Worm (Caenorhabditis elegans) whole organism, midembryonic: ENCODE results near the gene pfkb-1.2.
A peak's percentile ranks its signal among the peaks of the same experiment; 100 is the strongest.

Experiments
- T22C8.4 ChIP-seq: fragments of 200-800 bp; sonication (Bioruptor generic); IDR thresholded peaks from 2 replicates; pipeline ENCODE4 v1.3.6; 2022; ENCODE audit warnings: missing genetic modification characterization, missing compliant biosample characterization
- cog-1 ChIP-seq: sonication (generic microtip); optimal IDR thresholded peaks from 2 replicates; lab custom pipeline; 2016; ENCODE audit warnings: missing genetic modification characterization, missing compliant biosample characterization
- flt-1 ChIP-seq: fragments of 200-800 bp; sonication (Bioruptor generic); IDR thresholded peaks from 2 replicates; pipeline ENCODE4 v1.3.6; 2022; ENCODE audit warnings: missing genetic modification characterization, missing compliant biosample characterization
- klf-2 ChIP-seq: fragments of 200-800 bp; sonication (Bioruptor generic); conservative IDR thresholded peaks from 2 replicates; pipeline ENCODE4 v1.3.6; 2022; ENCODE audit warnings: missing genetic modification reagents, missing genetic modification characterization, missing compliant biosample characterization
- med-1 ChIP-seq: sonication (generic microtip); optimal IDR thresholded peaks from 2 replicates; lab custom pipeline; 2017; ENCODE audit warnings: missing genetic modification characterization, mild to moderate bottlenecking, missing compliant biosample characterization, antibody characterized with exemption, missing genetic modification reagents; ENCODE audit not compliant: insufficient read depth
- ref-1 ChIP-seq: fragments of 200-800 bp; sonication (Bioruptor generic); conservative IDR thresholded peaks from 2 replicates; pipeline ENCODE4 v1.3.6; 2022; ENCODE audit warnings: missing genetic modification reagents, missing genetic modification characterization, missing compliant biosample characterization
- tab-1 ChIP-seq: fragments of 200-800 bp; sonication (Bioruptor generic); IDR thresholded peaks from 2 replicates; pipeline ENCODE4 v1.3.6; 2022; ENCODE audit warnings: missing genetic modification characterization, missing compliant biosample characterization
- ztf-23 ChIP-seq: fragments of 200-800 bp; sonication (Bioruptor generic); IDR thresholded peaks from 2 replicates; pipeline ENCODE4 v1.3.6; 2022; ENCODE audit warnings: missing genetic modification reagents, missing genetic modification characterization, missing compliant biosample characterization
- ztf-29 ChIP-seq: fragments of 200-800 bp; sonication (Bioruptor generic); IDR thresholded peaks from 2 replicates; pipeline ENCODE4 v1.3.6; 2022; ENCODE audit warnings: missing genetic modification reagents, missing genetic modification characterization, missing compliant biosample characterization

The pfkb-1.2 gene

DNA sequence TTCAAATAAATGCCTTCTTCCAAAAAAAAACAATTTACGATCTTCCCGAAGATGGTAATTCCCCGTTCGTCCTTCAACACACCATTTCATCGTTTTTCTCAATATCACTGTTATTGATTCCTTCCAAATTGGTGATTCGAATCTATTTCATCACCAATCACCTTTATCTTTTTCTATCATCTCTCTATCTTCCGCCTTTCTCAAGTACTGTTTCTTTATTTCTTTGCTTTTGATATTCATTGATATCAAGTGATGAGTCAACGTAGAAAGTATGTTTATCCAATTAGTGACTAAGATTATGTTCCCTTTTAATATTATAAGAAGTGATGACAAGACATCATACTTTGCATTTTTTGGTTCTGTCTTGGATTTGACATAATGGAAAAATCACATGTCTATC is 17.5 kb upstream of the pfkb-1.2 start:
- TF ChIP-seq flt-1 (no peak), ref-1 (GFP tag; lab: Robert Waterston, UW) (no peak), klf-2 (no peak), tab-1 (GFP tag; lab: Robert Waterston, UW) (no peak), T22C8.4 (no peak), ztf-23 (no peak), med-1 (GFP tag; lab: Kevin White, UChicago) (no peak), cog-1 (no peak), ztf-29 (no peak)

ce11 chrIV:5926643-5927042 is 15.1 kb upstream of the pfkb-1.2 start:
- TF ChIP-seq cog-1 (peak; percentile 20), ztf-29 (no peak)

ce11 chrIV:5927805-5928204 is 13.9 kb upstream of the pfkb-1.2 start:
- TF ChIP-seq ztf-29: no peak
- no peak for TF ChIP-seq ref-1 (GFP tag; lab: Robert Waterston, UW)
- no peak for TF ChIP-seq klf-2
- no peak for TF ChIP-seq T22C8.4
- TF ChIP-seq ztf-23: no peak
- no peak for TF ChIP-seq cog-1

ce11 chrIV:5928957-5929356 is 12.8 kb upstream of the pfkb-1.2 start:
- TF ChIP-seq ref-1 (GFP tag; lab: Robert Waterston, UW): no peak
- no peak for TF ChIP-seq cog-1
- no peak for TF ChIP-seq tab-1 (GFP tag; lab: Robert Waterston, UW)
- no peak for TF ChIP-seq ztf-23
- TF ChIP-seq ztf-29: no peak
- TF ChIP-seq T22C8.4: no peak
- no peak for TF ChIP-seq med-1 (GFP tag; lab: Kevin White, UChicago)
- TF ChIP-seq klf-2: no peak
- TF ChIP-seq flt-1: no peak

DNA sequence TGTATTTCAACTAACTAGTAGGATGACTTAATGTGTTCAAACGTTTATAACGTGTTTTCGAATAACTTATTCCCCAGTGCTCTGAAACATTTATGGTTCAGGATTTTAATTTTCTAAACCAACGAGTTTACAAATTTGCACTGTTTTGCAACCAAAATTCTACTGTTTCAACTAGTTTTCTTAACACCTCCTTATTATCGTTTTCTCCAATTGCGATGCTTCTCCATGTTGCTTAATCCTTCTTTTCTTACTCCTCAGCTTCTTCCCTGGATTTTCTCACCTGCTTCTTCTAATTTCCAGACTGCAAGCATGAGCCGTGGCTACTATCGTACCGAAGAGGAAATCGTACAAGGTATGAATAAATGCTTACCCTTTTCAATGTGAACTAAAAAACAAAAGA is 11.4 kb upstream of the pfkb-1.2 start, which contains the start of gene lin-33:
lin-33 (plus strand) TSS at position 301 of the 400 bp plus-strand sequence.
- TF ChIP-seq ztf-23 (no peak), T22C8.4 (no peak), flt-1 (no peak), cog-1 (no peak), med-1 (GFP tag; lab: Kevin White, UChicago) (no peak), ref-1 (GFP tag; lab: Robert Waterston, UW) (no peak), klf-2 (no peak), ztf-29 (no peak), tab-1 (GFP tag; lab: Robert Waterston, UW) (no peak)

DNA sequence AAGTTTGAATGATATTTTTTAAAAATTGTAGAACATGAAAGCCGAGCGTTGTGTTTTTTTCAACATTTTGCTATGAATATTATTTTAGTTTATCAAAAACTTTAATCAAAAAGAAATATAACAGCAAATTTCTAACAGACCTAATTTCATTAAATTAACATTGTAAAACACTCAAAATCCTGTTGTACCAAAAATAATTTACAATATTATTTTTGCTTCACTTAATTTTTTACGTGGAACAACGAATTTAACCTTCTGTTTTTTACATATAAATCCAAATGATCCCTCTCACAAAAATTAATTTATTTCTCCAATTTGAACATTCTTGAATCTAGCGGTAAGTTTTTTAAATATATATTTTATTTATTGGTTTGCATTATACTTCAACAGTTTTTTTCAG is 7.7 kb upstream of the pfkb-1.2 start, which contains the start of gene H32C10.1:
H32C10.1 (plus strand) TSS at position 301 of the 400 bp plus-strand sequence.
- no peak for TF ChIP-seq cog-1
- TF ChIP-seq ref-1 (GFP tag; lab: Robert Waterston, UW): no peak
- TF ChIP-seq klf-2: no peak
- TF ChIP-seq ztf-23: no peak

DNA sequence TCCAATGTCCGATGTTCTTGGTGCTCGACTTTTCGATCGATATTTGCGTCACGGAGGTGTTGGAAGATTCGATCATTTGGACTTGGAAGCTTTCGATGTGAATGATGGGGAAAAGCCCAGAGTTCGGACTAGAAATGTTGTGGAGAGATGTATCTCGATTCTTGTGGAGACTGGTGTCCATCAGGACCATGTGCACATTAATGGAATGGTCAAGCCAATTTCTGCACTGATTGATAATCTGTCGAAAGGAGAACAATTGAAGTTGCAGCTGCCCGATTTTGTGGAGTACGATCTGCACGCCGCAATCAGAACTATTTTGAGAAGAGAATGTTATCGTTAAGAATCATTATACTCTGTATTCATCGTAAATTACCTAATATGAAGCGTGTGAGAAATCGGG is 4.6 kb upstream of the pfkb-1.2 start:
- TF ChIP-seq ztf-23: no peak
- no peak for TF ChIP-seq klf-2
- no peak for TF ChIP-seq ref-1 (GFP tag; lab: Robert Waterston, UW)
- no peak for TF ChIP-seq tab-1 (GFP tag; lab: Robert Waterston, UW)
- no peak for TF ChIP-seq med-1 (GFP tag; lab: Kevin White, UChicago)
- no peak for TF ChIP-seq cog-1
- TF ChIP-seq T22C8.4: no peak
- no peak for TF ChIP-seq ztf-29
- TF ChIP-seq flt-1: no peak

- TF ChIP-seq T22C8.4 (no peak), tab-1 (GFP tag; lab: Robert Waterston, UW) (no peak), flt-1 (no peak), klf-2 (no peak), cog-1 (no peak), ztf-29 (no peak), ztf-23 (no peak), ref-1 (GFP tag; lab: Robert Waterston, UW) (no peak), med-1 (GFP tag; lab: Kevin White, UChicago) (no peak)
These were observed 2.6 kb upstream of the pfkb-1.2 start, which contains the start of gene mcu-1 for ce11 chrIV:5939122-5939521. Gene mcu-1, minus strand, starts transcription at chrIV:5939230.

ce11 chrIV:5939908-5940307 is 1.8 kb upstream of the pfkb-1.2 start:
- TF ChIP-seq tab-1 (GFP tag; lab: Robert Waterston, UW) (no peak), flt-1 (no peak), med-1 (GFP tag; lab: Kevin White, UChicago) (no peak), ztf-23 (no peak), T22C8.4 (no peak), klf-2 (no peak), cog-1 (no peak), ref-1 (GFP tag; lab: Robert Waterston, UW) (no peak), ztf-29 (no peak)

DNA sequence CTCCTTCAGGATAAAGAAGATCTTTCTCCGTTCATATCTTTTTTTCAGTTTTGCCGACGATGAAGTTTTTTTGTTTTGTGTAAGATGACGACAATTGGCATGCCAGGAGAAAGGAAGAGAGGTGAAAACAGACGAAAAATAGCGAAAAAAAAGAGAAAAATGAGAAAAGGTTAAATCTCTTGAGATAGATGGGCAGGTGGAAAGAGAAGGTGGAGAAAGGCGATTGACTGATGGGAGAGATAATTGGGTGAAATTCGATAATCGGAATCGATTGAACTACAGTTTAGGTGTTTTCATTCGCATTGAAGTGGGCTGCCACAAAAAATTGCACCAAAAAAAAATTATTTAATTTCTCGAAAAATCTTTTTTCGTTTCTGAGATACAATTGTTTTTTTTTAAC is 1.1 kb upstream of the pfkb-1.2 start:
- TF ChIP-seq klf-2 (no peak), T22C8.4 (no peak), ref-1 (GFP tag; lab: Robert Waterston, UW) (no peak), med-1 (GFP tag; lab: Kevin White, UChicago) (no peak), ztf-29 (no peak), tab-1 (GFP tag; lab: Robert Waterston, UW) (no peak), flt-1 (no peak), cog-1 (no peak), ztf-23 (no peak)

- TF ChIP-seq ref-1 (GFP tag; lab: Robert Waterston, UW): no peak
- no peak for TF ChIP-seq cog-1
- no peak for TF ChIP-seq ztf-29
- TF ChIP-seq T22C8.4: no peak
- TF ChIP-seq ztf-23: no peak
- no peak for TF ChIP-seq klf-2
- no peak for TF ChIP-seq tab-1 (GFP tag; lab: Robert Waterston, UW)
- TF ChIP-seq med-1 (GFP tag; lab: Kevin White, UChicago): no peak
These were observed 2.4 kb downstream of the pfkb-1.2 start for ce11 chrIV:5944172-5944571.

- TF ChIP-seq tab-1 (GFP tag; lab: Robert Waterston, UW) (no peak), flt-1 (no peak), T22C8.4 (no peak), cog-1 (no peak), med-1 (GFP tag; lab: Kevin White, UChicago) (no peak), klf-2 (no peak), ztf-23 (no peak), ztf-29 (no peak), ref-1 (GFP tag; lab: Robert Waterston, UW) (no peak)
These were observed 3.7 kb downstream of the pfkb-1.2 start for ce11 chrIV:5945455-5945854.
